Worm (Caenorhabditis elegans): ENCODE data around the gene ufd-2.

DNA sequence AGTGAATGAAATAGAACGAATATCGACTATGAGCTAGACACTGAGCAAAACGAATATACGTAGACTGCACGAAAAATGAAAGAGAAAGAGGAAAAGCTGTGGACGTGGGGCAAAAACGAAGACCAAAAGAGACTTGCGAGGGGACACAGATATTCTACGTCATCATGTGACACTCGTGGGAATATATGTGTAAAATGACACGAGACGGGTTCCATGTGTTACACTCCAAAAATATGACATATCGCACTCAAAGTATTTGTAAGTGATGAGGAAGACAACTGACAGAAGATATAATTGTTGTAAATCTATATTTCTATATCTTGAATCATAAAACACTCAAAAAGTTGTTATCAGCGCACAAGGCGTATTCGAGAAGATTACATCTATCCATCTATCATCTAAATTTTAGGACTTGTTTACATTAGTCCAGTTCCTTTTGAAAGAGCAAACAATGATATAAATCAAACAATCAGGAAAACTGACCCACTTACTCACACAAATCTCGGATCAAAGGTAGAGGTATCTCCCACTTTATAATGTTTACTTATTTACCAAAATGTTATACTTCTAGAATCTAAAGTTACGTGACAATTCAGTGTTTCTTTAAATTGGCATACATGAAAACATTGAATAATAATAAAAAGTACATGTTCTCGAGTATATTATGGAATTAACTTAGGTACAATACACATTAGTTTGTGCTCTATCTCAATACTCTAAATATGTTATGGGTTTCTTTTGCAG, 9.4 kb downstream of the ufd-2 start:
- TF ChIP-seq ama-1 (optimal IDR thresholded peaks at IDR 0.05) (no peak), F13C5.2 (tag; optimal IDR thresholded peaks at IDR 0.05) (no peak), flt-1 (GFP tag; IDR thresholded peaks at IDR 0.05) (no peak), hmbx-1 (tag; optimal IDR thresholded peaks at IDR 0.05) (no peak), scrt-1 (GFP tag; IDR thresholded peaks at IDR 0.05) (no peak)

Measured in whole organism, early embryonic.